Worm (Caenorhabditis elegans): Measurements from ENCODE around the gene smc-3.

DNA sequence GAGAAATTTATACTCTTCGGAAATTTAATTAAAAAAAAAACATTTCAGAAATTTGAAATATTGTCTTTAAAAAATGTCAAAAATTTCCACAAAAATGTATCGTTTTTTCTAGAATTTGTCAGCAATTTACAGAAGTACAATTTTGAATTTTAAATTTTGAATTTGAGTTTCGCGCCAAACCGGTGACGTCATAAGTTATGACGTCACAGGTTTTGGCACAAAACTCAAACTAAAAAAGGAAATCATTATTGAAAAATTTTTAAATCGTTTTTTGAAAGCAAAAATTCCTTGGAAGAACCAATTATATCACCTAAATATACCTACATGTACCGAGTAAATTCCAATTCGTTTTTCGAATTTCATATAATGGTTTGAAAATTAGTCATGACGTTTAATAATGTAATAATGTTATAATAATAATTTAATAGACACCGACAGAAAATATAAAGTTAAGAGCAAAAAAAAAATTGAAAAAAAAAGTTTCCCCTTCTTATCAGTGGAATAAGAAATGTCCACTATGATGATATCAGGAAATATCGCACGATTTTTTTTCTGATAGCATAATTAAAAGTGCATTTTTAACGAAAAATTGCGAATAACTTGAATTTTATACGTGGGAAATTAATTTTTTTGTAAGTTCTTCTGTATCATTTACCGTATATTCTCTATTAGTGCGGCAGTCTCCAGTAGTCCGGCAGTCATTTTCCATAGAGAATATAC lies 59.6 kb downstream of the smc-3 start:
- no peak for TF ChIP-seq med-1 (GFP tag; optimal IDR thresholded peaks at IDR 0.05; ENCODE audit: insufficient read depth)
- no peak for TF ChIP-seq klf-2 (GFP tag; conservative IDR thresholded peaks at IDR 0.05)
